Worm (Caenorhabditis elegans): ENCODE results near the gene C31B8.9.

Gene C31B8.9

DNA sequence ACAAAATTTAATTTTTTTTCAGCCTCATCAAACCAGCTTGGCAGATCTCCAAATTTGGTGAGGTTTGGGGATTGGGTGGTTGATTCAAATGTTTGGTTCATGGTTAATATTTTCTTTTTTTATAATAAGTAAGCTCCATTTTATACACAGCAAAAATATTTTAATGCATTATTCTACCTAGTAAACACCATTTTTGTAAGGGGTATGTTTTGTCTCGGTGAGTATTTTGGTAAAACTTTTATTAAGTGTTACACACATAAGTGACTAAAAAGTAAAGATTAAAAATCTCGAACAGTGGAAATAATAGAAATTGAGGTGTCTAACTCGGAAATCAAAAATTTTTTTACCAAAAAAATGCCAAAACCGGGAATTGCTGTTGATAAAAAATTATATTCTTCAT lies 24.1 kb downstream of the C31B8.9 start, which contains the start of gene srw-4:
TSS of gene srw-4 (minus strand) at position 101 of the 400 bp plus-strand sequence.
- TF ChIP-seq aha-1 (tag; optimal IDR thresholded peaks at IDR 0.05) (no peak), rnt-1 (tag; optimal IDR thresholded peaks at IDR 0.05) (no peak), blmp-1 (tag; optimal IDR thresholded peaks at IDR 0.05) (no peak), lin-35 (GFP tag; optimal IDR thresholded peaks at IDR 0.05) (no peak), nhr-84 (tag; optimal IDR thresholded peaks at IDR 0.05) (no peak), alr-1 (tag; optimal IDR thresholded peaks at IDR 0.05; ENCODE audit: borderline replicate concordance) (no peak), C16A3.4 (tag; optimal IDR thresholded peaks at IDR 0.05) (no peak), snu-23 (GFP tag; optimal IDR thresholded peaks at IDR 0.05) (no peak), ceh-88 (GFP tag; IDR thresholded peaks at IDR 0.05) (no peak), ztf-11 (tag; optimal IDR thresholded peaks at IDR 0.05) (no peak), nhr-85 (tag) (no peak), swsn-7 (tag; optimal IDR thresholded peaks at IDR 0.05) (no peak), fkh-4 (tag; optimal IDR thresholded peaks at IDR 0.05; ENCODE audit: borderline replicate concordance) (no peak)

DNA sequence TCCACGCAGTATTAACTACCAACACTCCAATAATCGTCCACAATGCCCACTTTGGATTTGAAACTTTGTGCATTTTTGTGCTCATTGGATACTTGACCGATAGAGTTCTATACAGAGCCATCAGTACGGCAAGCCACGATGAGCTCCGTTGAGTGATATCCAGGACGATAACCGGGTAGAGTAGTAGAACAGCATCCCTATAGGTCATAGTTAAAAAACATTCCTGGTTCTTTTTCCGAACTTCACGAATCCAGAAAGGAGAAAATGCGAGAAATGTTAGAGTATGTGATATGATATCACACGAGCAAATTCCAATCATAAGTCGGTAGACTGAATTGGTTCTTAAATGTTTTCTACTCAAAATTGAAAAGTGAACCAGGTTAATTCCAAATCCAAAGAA lies 24.5 kb downstream of the C31B8.9 start:
- no peak for TF ChIP-seq lir-3 (tag; optimal IDR thresholded peaks at IDR 0.05; ENCODE audit: poor library complexity)
- no peak for TF ChIP-seq skn-1 (tag; optimal IDR thresholded peaks at IDR 0.05)
- no peak for TF ChIP-seq aly-2 (tag; optimal IDR thresholded peaks at IDR 0.05)
- TF ChIP-seq efl-1 (optimal IDR thresholded peaks at IDR 0.05) = no peak
- TF ChIP-seq efl-1 (GFP tag; optimal IDR thresholded peaks at IDR 0.05 in 1 of 2) = no peak
- TF ChIP-seq nhr-76 (tag; optimal IDR thresholded peaks at IDR 0.05) = no peak
- no peak for TF ChIP-seq hlh-4 (tag; optimal IDR thresholded peaks at IDR 0.05)
- no peak for TF ChIP-seq unc-86 (tag; optimal IDR thresholded peaks at IDR 0.05)

DNA sequence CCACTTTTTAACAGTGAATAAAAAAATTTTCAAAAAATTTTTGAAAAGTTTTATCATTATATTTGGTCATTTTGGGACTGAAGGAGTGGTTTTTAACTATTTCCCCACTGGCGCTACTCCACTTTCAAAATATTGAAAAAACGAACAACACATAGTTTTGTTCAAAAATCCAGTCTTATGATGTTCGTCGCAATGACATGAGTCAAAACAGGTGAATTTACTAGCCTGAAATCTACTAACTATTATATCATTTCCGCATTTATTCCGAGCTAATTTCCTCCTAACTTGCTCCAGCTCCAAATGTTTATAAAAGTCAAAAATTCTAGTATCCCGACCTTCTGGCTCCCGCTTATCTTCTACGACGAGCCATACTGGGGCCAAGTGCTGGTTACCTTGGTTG lies 28.4 kb downstream of the C31B8.9 start, which contains the start of gene sre-24:
TSS of gene sre-24 (plus strand) at position 301 of the 400 bp plus-strand sequence.
- TF ChIP-seq nhr-84 (tag; optimal IDR thresholded peaks at IDR 0.05) = no peak
- no peak for TF ChIP-seq nhr-90 (tag; optimal IDR thresholded peaks at IDR 0.05; ENCODE audit: poor library complexity)

DNA sequence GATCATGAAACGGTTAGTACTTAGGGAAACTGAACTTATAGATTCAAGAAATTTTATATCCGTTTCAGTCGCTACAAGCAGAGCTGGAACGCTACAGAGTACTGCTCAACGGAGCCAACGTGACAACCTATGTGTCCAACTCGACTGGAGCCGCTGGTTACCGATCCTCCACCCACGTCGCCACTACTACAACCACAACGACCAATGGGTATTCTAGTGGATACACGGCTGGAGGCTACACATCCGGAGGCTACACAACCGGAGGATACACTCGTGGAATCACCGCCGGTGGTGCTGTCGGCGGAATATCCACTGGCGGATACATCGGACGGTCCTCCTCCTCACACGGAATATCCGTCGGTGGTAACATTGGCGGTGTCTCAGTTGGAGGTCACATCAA lies 29.7 kb downstream of the C31B8.9 start:
- TF ChIP-seq lin-39 (tag; optimal IDR thresholded peaks at IDR 0.05) (no peak), nhr-12 (tag; optimal IDR thresholded peaks at IDR 0.05) (no peak), alr-1 (tag; optimal IDR thresholded peaks at IDR 0.05; ENCODE audit: borderline replicate concordance) (no peak), pqm-1 (tag; optimal IDR thresholded peaks at IDR 0.05) (no peak), nhr-19 (GFP tag; conservative IDR thresholded peaks at IDR 0.05) (no peak), ama-1 (optimal IDR thresholded peaks at IDR 0.05) (no peak), lin-15B (tag; optimal IDR thresholded peaks at IDR 0.05) (no peak), nhr-20 (tag; optimal IDR thresholded peaks at IDR 0.05) (no peak), nhr-11 (tag; optimal IDR thresholded peaks at IDR 0.05) (no peak)

DNA sequence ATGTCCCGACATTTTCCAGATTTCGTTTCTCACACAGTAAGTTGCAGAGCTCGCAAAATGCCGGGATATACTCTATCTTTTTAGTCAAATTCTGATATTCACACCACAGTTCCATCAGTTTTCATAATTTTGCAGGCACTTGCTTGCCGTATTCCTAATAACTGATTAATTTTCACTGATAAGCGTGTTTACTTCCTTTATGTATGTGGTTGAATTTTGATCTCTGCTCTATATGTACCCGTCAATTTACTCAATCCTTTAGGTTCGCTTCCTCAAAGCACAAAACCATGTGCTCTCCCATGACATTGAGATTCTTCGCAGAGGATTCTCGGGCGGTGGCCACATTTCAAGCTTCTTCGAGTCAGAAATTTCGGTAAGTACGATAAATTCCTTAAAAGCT lies 31.2 kb downstream of the C31B8.9 start:
- no peak for TF ChIP-seq nhr-84 (tag; optimal IDR thresholded peaks at IDR 0.05)
- TF ChIP-seq lin-39 (tag; optimal IDR thresholded peaks at IDR 0.05) = no peak
- no peak for TF ChIP-seq F16B12.6 (tag; optimal IDR thresholded peaks at IDR 0.05)

DNA sequence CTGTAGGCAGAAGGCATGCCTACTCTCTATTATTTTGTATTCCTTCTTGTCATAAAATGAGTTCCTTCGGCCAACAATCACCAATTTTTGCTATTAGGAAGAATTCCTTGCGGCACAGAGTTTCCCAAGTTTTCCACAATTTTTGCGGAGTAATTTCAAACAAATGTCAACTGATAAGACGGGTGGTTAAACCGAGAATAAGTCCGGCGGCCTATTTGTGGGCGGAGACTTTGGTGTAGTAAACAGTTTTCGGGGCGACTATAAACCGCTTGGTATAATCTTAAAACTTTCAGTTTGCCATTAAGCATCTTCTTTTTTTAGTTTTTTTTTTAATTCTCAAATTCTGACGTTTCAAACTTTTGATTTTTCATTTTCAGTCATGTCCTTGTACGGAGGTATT lies 31.8 kb downstream of the C31B8.9 start, which contains the start of gene ifc-1:
TSS of gene ifc-1 (plus strand) at position 378 of the 400 bp plus-strand sequence.
- no peak for TF ChIP-seq fkh-8 (tag; optimal IDR thresholded peaks at IDR 0.05)
- TF ChIP-seq elt-2 (tag; optimal IDR thresholded peaks at IDR 0.05) = peak; percentile 67
- no peak for TF ChIP-seq sup-37 (GFP tag; optimal IDR thresholded peaks at IDR 0.05)
- no peak for TF ChIP-seq nhr-71 (tag; optimal IDR thresholded peaks at IDR 0.05)
- no peak for TF ChIP-seq tlp-1 (tag; optimal IDR thresholded peaks at IDR 0.05)
- no peak for TF ChIP-seq efl-1 (optimal IDR thresholded peaks at IDR 0.05)
- peak in 1 of 2 experiments; percentile 21 for TF ChIP-seq efl-1 (GFP tag; optimal IDR thresholded peaks at IDR 0.05 in 1 of 2)
- no peak for TF ChIP-seq nhr-90 (tag; optimal IDR thresholded peaks at IDR 0.05; ENCODE audit: poor library complexity)
- no peak for TF ChIP-seq dpl-1 (GFP tag; optimal IDR thresholded peaks at IDR 0.05)

Measured in whole organism, L1 larva.